Fruit fly (Drosophila melanogaster) whole organism, prepupa: ENCODE data around the gene Tdg.

Experiments
- Blimp-1 ChIP-seq: fragments of 200-800 bp; sonication (Bioruptor generic); optimal IDR thresholded peaks from 3 replicates; lab custom pipeline; 2017; ENCODE audit warnings: missing biosample characterization, missing genetic modification characterization, mild to moderate bottlenecking, moderate library complexity, missing genetic modification reagents
- Eip75B ChIP-seq: fragments of 200-800 bp; sonication (Bioruptor generic); optimal IDR thresholded peaks from 3 replicates; lab custom pipeline; 2016; ENCODE audit warnings: missing biosample characterization, missing genetic modification characterization
- Sox102F ChIP-seq: fragments of 200-800 bp; sonication (Bioruptor generic); optimal IDR thresholded peaks from 2 replicates; lab custom pipeline; 2016; ENCODE audit warnings: missing biosample characterization, mild to moderate bottlenecking, missing genetic modification characterization

- TF ChIP-seq Eip75B: no peak
- no peak for TF ChIP-seq Sox102F (GFP tag; lab: Kevin White, UChicago)
- no peak for TF ChIP-seq Blimp-1 (GFP tag; lab: Kevin White, UChicago)
Observed at dm6 chr4:508405-508955, 49.2 kb downstream of the Tdg start.
